Fruit fly (Drosophila melanogaster) whole organism, embryonic: Measurements from ENCODE around the gene CG17121.

Source experiments
- CG1024 ChIP-seq: fragments of 200-800 bp; sonication (Bioruptor generic); IDR thresholded peaks from 2 replicates; pipeline ENCODE4 v1.3.6; 2022; ENCODE audit warnings: missing biosample characterization, missing genetic modification characterization
- CG4730 ChIP-seq: fragments of 200-800 bp; sonication (Bioruptor generic); IDR thresholded peaks from 2 replicates; pipeline ENCODE4 v1.3.6; 2022; ENCODE audit warnings: missing biosample characterization, missing genetic modification characterization
- Stat92E ChIP-seq, 3 experiments: fragments of >200 bp in 2 of 3; fragments of 200-800 bp in 1 of 3; sonication (Bioruptor generic) in 1 of 3; optimal IDR thresholded peaks; 2 replicates each; lab custom pipeline; 2017 to 2019; ENCODE audit warnings: missing biosample characterization in 3 of 3, missing genetic modification characterization in 3 of 3, mild to moderate bottlenecking in 1 of 3, moderate library complexity in 1 of 3
- pho ChIP-seq: fragments of 200-800 bp; sonication (Bioruptor generic); optimal IDR thresholded peaks from 2 replicates; lab custom pipeline; 2016; ENCODE audit warnings: missing biosample characterization, missing genetic modification characterization
- salm ChIP-seq: fragments of 200-800 bp; sonication (Bioruptor generic); optimal IDR thresholded peaks from 2 replicates; lab custom pipeline; 2018; ENCODE audit warnings: missing biosample characterization, mild to moderate bottlenecking, missing genetic modification characterization

DNA sequence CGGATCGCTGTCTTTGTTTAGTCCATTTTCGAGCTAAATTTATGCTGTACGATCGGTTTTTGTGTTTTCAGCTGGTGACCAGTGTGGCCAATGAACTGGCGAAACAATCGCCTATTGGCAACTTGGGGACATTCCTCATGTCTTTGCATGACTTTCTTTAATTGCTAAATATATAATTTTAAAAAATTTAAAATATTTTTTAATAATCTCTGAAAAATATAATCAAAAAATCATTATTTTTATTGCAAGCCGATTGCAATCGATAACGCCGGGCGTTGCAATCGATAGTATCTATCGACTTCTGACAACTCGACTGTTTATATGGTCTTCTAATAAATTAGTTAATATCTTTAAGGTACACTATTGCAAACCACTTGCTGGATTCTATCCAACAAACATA lies 13.2 kb upstream of the CG17121 start, which contains the start of the genes sav and Ublcp1:
- no peak for TF ChIP-seq salm
- TF ChIP-seq Stat92E (GFP tag; optimal IDR thresholded peaks at IDR 0.05; lab: Kevin White, UChicago): no peak
- TF ChIP-seq pho (GFP tag; lab: Kevin White, UChicago): no peak
- TF ChIP-seq CG4730: no peak
- TF ChIP-seq CG1024: no peak
